Fruit fly (Drosophila melanogaster): ENCODE data around the gene tna.
A peak's percentile ranks its signal among the peaks of the same experiment; 100 is the strongest.

The tna gene

DNA sequence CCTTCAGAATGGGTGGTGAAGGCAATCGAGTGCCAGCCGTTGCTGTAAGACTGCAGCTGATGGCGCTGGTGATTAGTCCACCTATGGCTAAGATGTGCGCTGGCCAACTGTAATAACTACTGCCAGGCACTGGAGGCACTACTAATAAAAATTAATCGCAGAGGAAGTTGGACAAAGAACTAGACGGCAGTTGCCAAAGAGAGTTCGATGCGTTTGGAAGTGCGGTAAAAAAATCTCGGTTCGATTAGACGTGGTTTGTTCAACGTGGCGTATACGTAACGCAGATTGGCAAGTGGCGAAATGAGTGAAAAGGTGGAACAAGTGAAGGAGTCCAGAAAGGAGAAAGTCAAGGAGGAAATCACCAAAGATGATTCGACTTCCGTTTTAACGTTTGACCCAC, at the start of gene tna:
Gene tna (plus strand): TSS at position 301 of the 400 bp plus-strand sequence.
- no peak for TF ChIP-seq noc (tag; optimal IDR thresholded peaks at IDR 0.05)

DNA sequence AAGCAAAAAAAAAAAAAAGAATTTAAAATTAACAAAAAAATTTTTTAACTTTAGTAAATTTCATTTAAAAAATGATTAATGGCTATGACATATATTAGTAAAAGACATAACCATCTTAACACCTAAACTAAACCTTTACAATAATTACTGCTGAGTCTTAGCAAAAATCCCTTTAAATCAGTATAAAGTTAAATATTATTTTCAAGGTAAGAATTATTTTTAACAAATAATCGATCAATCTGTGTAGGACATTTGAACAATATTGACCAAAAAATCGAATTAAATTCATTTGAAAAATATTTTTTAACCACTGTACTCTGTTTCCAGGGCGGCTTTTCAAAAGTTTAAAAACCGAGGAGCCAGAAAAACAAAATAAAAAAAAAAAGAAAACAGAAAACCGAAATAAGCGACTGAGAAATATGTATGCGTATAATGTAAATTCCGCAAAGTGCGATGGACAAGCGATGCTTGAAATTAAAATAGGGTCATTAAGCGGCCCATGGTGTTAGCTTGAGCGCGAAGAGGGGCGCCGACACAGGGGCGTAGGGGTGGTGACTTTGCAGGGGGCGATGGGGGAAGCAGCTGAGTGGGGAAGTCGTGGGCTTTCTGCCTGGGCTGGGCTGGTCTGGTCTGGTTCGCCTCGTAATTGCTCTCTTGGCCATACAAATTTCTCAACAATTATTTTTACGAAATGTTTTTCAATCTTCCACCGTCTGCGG, 49.2 kb upstream of the tna start:
- no peak for TF ChIP-seq noc (tag; optimal IDR thresholded peaks at IDR 0.05)

DNA sequence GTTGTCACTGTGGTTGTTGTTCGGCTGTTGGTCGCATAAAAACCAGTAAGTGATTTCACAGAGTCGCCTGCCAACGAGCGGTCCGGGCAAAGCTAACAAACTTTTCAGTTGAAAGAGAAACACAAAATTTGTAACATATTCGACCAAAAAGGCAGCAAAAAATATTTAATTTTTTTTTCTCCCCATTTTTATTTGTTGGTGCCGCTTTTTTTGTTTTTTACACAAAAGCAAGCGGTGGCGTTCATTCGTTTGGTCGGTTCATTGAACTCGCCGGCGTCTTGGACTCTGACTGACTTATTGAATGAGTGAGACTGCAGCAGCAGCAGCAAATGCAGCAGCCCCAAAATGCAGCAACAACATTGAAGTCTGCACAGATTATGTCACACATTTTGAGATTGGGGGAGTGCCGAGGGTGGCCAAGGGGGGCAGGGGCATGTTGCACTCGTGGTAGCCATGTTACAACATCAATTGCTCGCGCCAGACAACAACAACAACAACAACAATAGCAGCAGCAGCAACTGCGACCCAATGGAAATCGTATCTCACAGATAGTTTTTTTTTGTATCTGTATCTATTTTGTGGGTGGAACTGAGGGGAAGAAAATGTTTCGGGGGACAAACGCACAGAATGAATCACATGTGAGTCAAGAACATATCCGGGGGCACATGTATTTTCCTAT, 47.5 kb upstream of the tna start:
- TF ChIP-seq noc (tag; optimal IDR thresholded peaks at IDR 0.05), result no peak

DNA sequence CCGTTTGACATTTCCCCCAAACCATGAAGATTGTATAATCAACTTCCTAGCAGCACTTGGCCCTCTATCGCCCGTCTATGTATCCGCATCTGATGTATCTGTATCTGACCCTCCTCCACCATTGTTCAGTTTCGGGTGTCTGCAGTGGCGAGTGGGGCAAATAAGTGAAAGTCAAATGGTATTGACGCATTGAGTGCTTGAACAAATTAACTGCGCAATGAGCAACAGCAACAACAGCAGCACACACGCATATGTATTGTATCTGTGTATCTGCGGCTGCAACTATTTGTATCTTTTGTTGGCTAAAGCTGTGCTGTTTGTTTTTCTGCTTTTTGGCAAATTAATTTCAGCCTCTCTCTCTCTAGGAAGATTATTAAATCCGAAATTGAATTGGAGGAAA, 46.7 kb upstream of the tna start:
- no peak for TF ChIP-seq noc (tag; optimal IDR thresholded peaks at IDR 0.05)

- no peak for TF ChIP-seq noc (tag; optimal IDR thresholded peaks at IDR 0.05)
Measured at dm6 chr3L:10788991-10789390, 46.3 kb upstream of the tna start.

- TF ChIP-seq noc (tag; optimal IDR thresholded peaks at IDR 0.05), result no peak
Measured at dm6 chr3L:10791681-10792529, 43.4 kb upstream of the tna start.

dm6 chr3L:10792569-10792968, 42.8 kb upstream of the tna start:
- no peak for TF ChIP-seq noc (tag; optimal IDR thresholded peaks at IDR 0.05)

DNA sequence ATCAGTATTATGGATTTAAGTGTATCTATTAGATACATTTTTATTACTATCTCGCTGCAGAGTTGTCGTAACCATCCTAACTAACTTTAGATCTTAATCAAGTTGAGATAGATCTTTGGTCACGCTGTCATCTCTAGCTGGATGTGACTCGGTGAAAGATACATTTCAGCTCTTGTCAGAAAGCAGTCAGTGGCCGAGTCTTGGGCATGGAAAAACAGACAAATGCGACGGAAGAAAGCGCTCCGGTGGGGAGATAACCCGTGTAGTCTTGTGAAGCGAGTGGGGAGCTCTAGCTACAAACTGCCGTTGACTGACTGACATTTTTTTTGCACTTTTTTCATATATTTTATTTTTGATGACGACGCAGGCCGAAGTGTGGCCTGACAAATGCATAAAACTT, 42.1 kb upstream of the tna start:
- TF ChIP-seq noc (tag; optimal IDR thresholded peaks at IDR 0.05), result no peak

DNA sequence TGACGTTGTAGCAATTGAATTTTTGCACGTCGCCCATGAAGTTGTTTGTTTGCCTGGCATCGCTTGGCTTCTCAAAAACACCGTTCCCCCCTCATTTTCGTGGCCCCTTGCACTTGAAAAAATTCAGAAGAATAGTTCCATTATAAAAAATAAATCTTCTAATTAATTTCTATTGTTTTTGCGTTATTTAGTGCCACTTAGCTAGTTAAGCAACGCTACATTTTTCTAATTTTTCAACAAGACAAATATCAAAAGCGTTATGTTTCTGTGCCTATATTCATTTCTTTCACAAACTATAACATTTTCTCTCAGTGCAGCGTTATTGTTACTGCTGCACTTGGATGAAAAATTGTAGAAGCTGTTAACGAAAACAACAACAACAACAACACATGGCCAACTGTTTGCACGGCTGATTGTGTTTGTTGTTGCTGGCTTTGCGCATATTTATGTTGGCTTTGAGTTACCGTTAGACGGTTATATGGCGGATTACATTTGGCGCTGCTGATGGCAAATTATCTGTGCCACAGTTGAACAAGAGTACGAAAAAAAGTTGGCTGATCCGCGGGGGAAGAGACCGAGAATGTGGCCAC, 41.3 kb upstream of the tna start:
- no peak for TF ChIP-seq noc (tag; optimal IDR thresholded peaks at IDR 0.05)

DNA sequence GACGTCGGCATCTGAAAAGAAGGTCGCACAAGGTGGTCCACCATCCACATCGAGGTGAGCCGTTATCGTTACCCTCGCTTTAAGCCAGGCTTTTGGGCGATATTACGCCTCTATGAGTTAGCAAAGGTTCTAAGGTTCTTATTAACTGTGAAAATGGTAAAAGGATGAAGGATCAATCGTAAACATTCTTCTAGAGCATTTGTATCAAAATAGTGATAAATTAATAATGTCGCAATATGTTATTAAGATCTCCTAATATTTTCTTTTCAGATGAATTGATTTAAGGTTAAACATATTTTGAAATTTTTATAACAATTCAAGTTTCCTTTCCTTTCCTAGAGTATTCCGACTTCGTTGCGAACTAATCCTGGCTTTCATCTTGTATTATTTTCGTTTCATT, 39.4 kb upstream of the tna start:
- TF ChIP-seq noc (tag; optimal IDR thresholded peaks at IDR 0.05), result no peak

DNA sequence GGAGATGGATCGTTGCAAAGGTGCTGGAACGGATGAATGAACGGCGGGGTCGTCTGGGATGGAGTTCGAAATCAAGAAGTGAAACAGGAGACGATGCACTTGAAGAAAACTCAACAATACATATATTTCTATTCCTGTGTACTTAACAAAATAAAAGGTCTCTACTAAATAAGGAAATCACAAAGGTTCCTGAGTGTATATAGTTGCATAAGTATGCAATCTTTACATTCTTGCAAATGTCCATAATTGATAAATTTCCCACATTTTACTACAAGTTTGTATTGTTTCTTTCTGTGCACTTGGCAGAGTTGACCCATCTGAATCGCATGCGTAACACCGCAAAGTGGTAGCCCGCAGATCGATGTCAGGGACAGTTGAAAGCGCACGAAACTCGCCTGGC, 35.3 kb upstream of the tna start:
- no peak for TF ChIP-seq noc (tag; optimal IDR thresholded peaks at IDR 0.05)

dm6 chr3L:10801140-10801646, 34.1 kb upstream of the tna start, which contains the start of gene CG12523:
CG12523 (plus strand) TSS chr3L:10801190.
- no peak for TF ChIP-seq noc (tag; optimal IDR thresholded peaks at IDR 0.05)

- no peak for TF ChIP-seq noc (tag; optimal IDR thresholded peaks at IDR 0.05)
Measured at dm6 chr3L:10803124-10803523, 32.2 kb upstream of the tna start.

DNA sequence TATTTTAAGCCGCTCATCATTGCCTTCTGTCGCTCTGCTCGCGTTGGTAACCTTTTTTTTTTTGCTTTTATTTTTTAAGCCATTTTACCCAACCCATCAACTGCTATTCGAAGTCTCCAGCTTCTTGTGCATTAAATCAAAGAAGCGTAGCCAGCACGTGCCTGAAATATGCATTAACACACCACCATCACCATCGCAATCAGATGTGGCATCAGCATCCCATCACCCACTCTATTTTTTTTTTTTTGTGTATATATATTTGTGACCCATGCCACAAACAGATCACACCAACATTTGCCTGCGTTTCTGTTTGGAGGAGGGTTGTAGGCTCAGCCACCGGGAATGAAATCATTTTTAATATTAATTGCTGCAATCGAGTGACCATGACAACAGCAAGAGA, 26.3 kb upstream of the tna start:
- TF ChIP-seq noc (tag; optimal IDR thresholded peaks at IDR 0.05), result no peak

dm6 chr3L:10810539-10811443, 24.5 kb upstream of the tna start:
- peak; percentile 13 for TF ChIP-seq noc (tag; optimal IDR thresholded peaks at IDR 0.05)

Data from whole organism, larva.